Worm (Caenorhabditis elegans): Measurements from ENCODE around the gene ncs-1.

The ncs-1 gene

ce11 chrX:924495-925008 lies 38.5 kb downstream of the ncs-1 start, which contains the start of the genes pifk-1 and tbc-11 (continued):
- no peak for TF ChIP-seq pax-3 (tag; optimal IDR thresholded peaks at IDR 0.05)
- TF ChIP-seq jun-1 (tag; optimal IDR thresholded peaks at IDR 0.05): no peak
- peak in 1 of 2 experiments; percentile 74 for TF ChIP-seq lin-35 (GFP tag; optimal IDR thresholded peaks at IDR 0.05)
- no peak for TF ChIP-seq elt-2 (tag; optimal IDR thresholded peaks at IDR 0.05)
- no peak for TF ChIP-seq sox-4 (tag; optimal IDR thresholded peaks at IDR 0.05)
- TF ChIP-seq lsy-2 (tag; optimal IDR thresholded peaks at IDR 0.05): peak in 1 of 2 experiments; percentile 62
- TF ChIP-seq elt-3 (tag; optimal IDR thresholded peaks at IDR 0.05): peak in 1 of 6 experiments; percentile 54
- no peak for TF ChIP-seq hpl-2 (GFP tag; optimal IDR thresholded peaks at IDR 0.05)
- TF ChIP-seq ceh-8 (GFP tag; optimal IDR thresholded peaks at IDR 0.05): no peak
- no peak for TF ChIP-seq ztf-11 (tag; optimal IDR thresholded peaks at IDR 0.05)
- TF ChIP-seq nhr-19 (GFP tag; conservative IDR thresholded peaks at IDR 0.05): no peak
- peak; percentile 80 for TF ChIP-seq lin-14 (GFP tag; optimal IDR thresholded peaks at IDR 0.05)
- peak; percentile 28 to 43 for TF ChIP-seq efl-1 (optimal IDR thresholded peaks at IDR 0.05)
- TF ChIP-seq efl-1 (GFP tag; optimal IDR thresholded peaks at IDR 0.05 in 1 of 2): peak in 1 of 2 experiments; percentile 3
- no peak for TF ChIP-seq unc-98 (GFP tag; IDR thresholded peaks at IDR 0.05)
- TF ChIP-seq nhr-76 (tag; optimal IDR thresholded peaks at IDR 0.05): no peak

ce11 chrX:918097-918496 lies 45.0 kb downstream of the ncs-1 start, which contains the start of gene F35H12.5:
TSS of gene F35H12.5 (plus strand) at chrX:918397.
- TF ChIP-seq alr-1 (tag; optimal IDR thresholded peaks at IDR 0.05; ENCODE audit: borderline replicate concordance) (no peak), nhr-28 (tag; optimal IDR thresholded peaks at IDR 0.05) (no peak), sptf-1 (tag; optimal IDR thresholded peaks at IDR 0.05) (no peak), vab-15 (tag; optimal IDR thresholded peaks at IDR 0.05) (no peak), nhr-237 (tag; optimal IDR thresholded peaks at IDR 0.05) (no peak), egl-27 (tag; optimal IDR thresholded peaks at IDR 0.05) (no peak), grh-1 (GFP tag; IDR thresholded peaks at IDR 0.05) (no peak), ama-1 (optimal IDR thresholded peaks at IDR 0.05) (no peak), xbp-1 (tag; optimal IDR thresholded peaks at IDR 0.05) (no peak), tbx-2 (tag; optimal IDR thresholded peaks at IDR 0.05) (no peak), lin-13 (GFP tag; optimal IDR thresholded peaks at IDR 0.05) (no peak), unc-130 (tag; optimal IDR thresholded peaks at IDR 0.05) (no peak), zag-1 (tag; optimal IDR thresholded peaks at IDR 0.05) (no peak), snu-23 (GFP tag; optimal IDR thresholded peaks at IDR 0.05) (no peak)

- TF ChIP-seq mep-1 (tag; optimal IDR thresholded peaks at IDR 0.05): peak; percentile 18
- peak in 1 of 3 experiments; percentile 50 for TF ChIP-seq ceh-82 (tag; optimal IDR thresholded peaks at IDR 0.05)
- peak; percentile 45 for TF ChIP-seq skn-1 (tag; optimal IDR thresholded peaks at IDR 0.05)
- no peak for TF ChIP-seq aha-1 (tag; optimal IDR thresholded peaks at IDR 0.05)
- TF ChIP-seq fkh-8 (tag; optimal IDR thresholded peaks at IDR 0.05): no peak
- TF ChIP-seq elt-2 (tag; optimal IDR thresholded peaks at IDR 0.05): no peak
- no peak for TF ChIP-seq lin-15B (tag; optimal IDR thresholded peaks at IDR 0.05)
- peak; percentile 10 for TF ChIP-seq nhr-47 (tag; optimal IDR thresholded peaks at IDR 0.05)
- no peak for TF ChIP-seq irx-1 (tag; optimal IDR thresholded peaks at IDR 0.05)
- no peak for TF ChIP-seq dsc-1 (tag; optimal IDR thresholded peaks at IDR 0.05)
- peak; percentile 7 for TF ChIP-seq nhr-71 (tag; optimal IDR thresholded peaks at IDR 0.05)
- no peak for TF ChIP-seq tlp-1 (tag; optimal IDR thresholded peaks at IDR 0.05)
- no peak for TF ChIP-seq aly-2 (tag; optimal IDR thresholded peaks at IDR 0.05)
- TF ChIP-seq nhr-19 (GFP tag; conservative IDR thresholded peaks at IDR 0.05): no peak
- peak; percentile 9 for TF ChIP-seq blmp-1 (tag; optimal IDR thresholded peaks at IDR 0.05)
- peak; percentile 1 for TF ChIP-seq nhr-20 (tag; optimal IDR thresholded peaks at IDR 0.05)
- TF ChIP-seq rnt-1 (tag; optimal IDR thresholded peaks at IDR 0.05): peak; percentile 31
- TF ChIP-seq sptf-1 (tag; optimal IDR thresholded peaks at IDR 0.05): no peak
- TF ChIP-seq nhr-76 (tag; optimal IDR thresholded peaks at IDR 0.05): no peak
- TF ChIP-seq zag-1 (tag; optimal IDR thresholded peaks at IDR 0.05): no peak
- TF ChIP-seq efl-1 (optimal IDR thresholded peaks at IDR 0.05): no peak
- no peak for TF ChIP-seq efl-1 (GFP tag; optimal IDR thresholded peaks at IDR 0.05 in 1 of 2)
- TF ChIP-seq pqm-1 (tag; optimal IDR thresholded peaks at IDR 0.05): no peak
- TF ChIP-seq snu-23 (GFP tag; optimal IDR thresholded peaks at IDR 0.05): peak; percentile 29
- TF ChIP-seq hlh-4 (tag; optimal IDR thresholded peaks at IDR 0.05): no peak
- TF ChIP-seq lin-14 (GFP tag; optimal IDR thresholded peaks at IDR 0.05): peak; percentile 62
- no peak for TF ChIP-seq unc-130 (tag; optimal IDR thresholded peaks at IDR 0.05)
- TF ChIP-seq efl-3 (GFP tag; optimal IDR thresholded peaks at IDR 0.05): no peak
- no peak for TF ChIP-seq jun-1 (tag; optimal IDR thresholded peaks at IDR 0.05)
- TF ChIP-seq lin-35 (GFP tag; optimal IDR thresholded peaks at IDR 0.05): peak in 1 of 2 experiments; percentile 7
- peak in 1 of 2 experiments; percentile 26 for TF ChIP-seq lsy-2 (tag; optimal IDR thresholded peaks at IDR 0.05)
Observed at ce11 chrX:915510-915909, 47.6 kb downstream of the ncs-1 start, which contains the start of gene sel-12. TSS of gene sel-12 (plus strand) at chrX:915867.
